Worm (Caenorhabditis elegans) whole organism, L2 larva: ENCODE results near the gene acox-1.5.

Experiments
- C34F6.9 ChIP-seq: fragments of 150-350 bp; optimal IDR thresholded peaks from 2 replicates; lab custom pipeline; 2014; ENCODE audit warnings: missing biosample characterization, missing genetic modification characterization
- F13H6.1 ChIP-seq: sonication (generic microtip); optimal IDR thresholded peaks from 2 replicates; lab custom pipeline; 2016; ENCODE audit warnings: missing genetic modification characterization, missing compliant biosample characterization
- R02D3.7 ChIP-seq: fragments of 150-350 bp; optimal IDR thresholded peaks from 2 replicates; lab custom pipeline; 2014; ENCODE audit warnings: missing biosample characterization, missing genetic modification characterization
- Y55F3AM.14 ChIP-seq: fragments of 200-800 bp; sonication (Bioruptor generic); optimal IDR thresholded peaks from 2 replicates; lab custom pipeline; 2018; ENCODE audit warnings: mild to moderate bottlenecking, missing genetic modification characterization, missing compliant biosample characterization
- ZK546.5 ChIP-seq: sonication (generic microtip); optimal IDR thresholded peaks from 2 replicates; lab custom pipeline; 2017; ENCODE audit warnings: missing biosample characterization, missing genetic modification characterization
- alr-1 ChIP-seq: fragments of 150-350 bp; optimal IDR thresholded peaks from 2 replicates; lab custom pipeline; 2014; ENCODE audit warnings: missing biosample characterization, missing genetic modification characterization
- ama-1 ChIP-seq: fragments of 150-350 bp; optimal IDR thresholded peaks from 2 replicates; lab custom pipeline; 2018; ENCODE audit warnings: inconsistent platforms
- blmp-1 ChIP-seq: sonication (generic microtip); optimal IDR thresholded peaks from 2 replicates; lab custom pipeline; 2017; ENCODE audit warnings: missing genetic modification characterization, mild to moderate bottlenecking, missing compliant biosample characterization, antibody characterized with exemption, moderate library complexity; ENCODE audit not compliant: insufficient read depth
- ceh-16 ChIP-seq: fragments of 150-350 bp; optimal IDR thresholded peaks from 2 replicates; lab custom pipeline; 2014; ENCODE audit warnings: missing biosample characterization, missing genetic modification characterization
- ceh-82 ChIP-seq: fragments of 150-350 bp; optimal IDR thresholded peaks from 2 replicates; lab custom pipeline; 2014; ENCODE audit warnings: missing biosample characterization, missing genetic modification characterization
- crh-2 ChIP-seq: sonication (generic microtip); optimal IDR thresholded peaks from 2 replicates; lab custom pipeline; 2017; ENCODE audit warnings: missing biosample characterization, missing genetic modification characterization
- dmd-4 ChIP-seq: sonication (generic microtip); optimal IDR thresholded peaks from 2 replicates; lab custom pipeline; 2017; ENCODE audit warnings: missing biosample characterization, missing genetic modification characterization
- egl-27 ChIP-seq: sonication (generic microtip); optimal IDR thresholded peaks from 3 replicates; lab custom pipeline; 2017; ENCODE audit warnings: missing biosample characterization, missing genetic modification reagents, missing genetic modification characterization
- elt-1 ChIP-seq: fragments of 150-350 bp; optimal IDR thresholded peaks from 2 replicates; lab custom pipeline; 2014; ENCODE audit warnings: missing biosample characterization, missing genetic modification characterization
- elt-3 ChIP-seq: sonication (generic microtip); optimal IDR thresholded peaks from 2 replicates; lab custom pipeline; 2017; ENCODE audit warnings: missing biosample characterization, missing genetic modification characterization
- fos-1 ChIP-seq: fragments of 150-350 bp; optimal IDR thresholded peaks from 2 replicates; lab custom pipeline; 2014; ENCODE audit warnings: missing biosample characterization, missing genetic modification characterization
- gmeb-1 ChIP-seq: fragments of 150-350 bp; optimal IDR thresholded peaks from 2 replicates; lab custom pipeline; 2014; ENCODE audit warnings: missing biosample characterization, missing genetic modification characterization
- lin-11 ChIP-seq: fragments of 150-350 bp; sonication (generic microtip); optimal IDR thresholded peaks from 2 replicates; lab custom pipeline; 2014; ENCODE audit warnings: missing biosample characterization, missing genetic modification characterization, inconsistent platforms, mixed read lengths
- lin-13 ChIP-seq: fragments of 150-350 bp; optimal IDR thresholded peaks from 2 replicates; lab custom pipeline; 2014; ENCODE audit warnings: missing biosample characterization, missing genetic modification reagents, missing genetic modification characterization
- lsy-2 ChIP-seq, 2 experiments: fragments of 150-350 bp in 1 of 2; sonication (generic microtip) in 1 of 2; optimal IDR thresholded peaks; 2 replicates each; lab custom pipeline; 2014 to 2017; ENCODE audit warnings: missing biosample characterization in 2 of 2, missing genetic modification characterization in 2 of 2
- mbf-1 ChIP-seq: sonication (generic microtip); optimal IDR thresholded peaks from 2 replicates; lab custom pipeline; 2017; ENCODE audit warnings: missing biosample characterization, missing genetic modification characterization
- nhr-11 ChIP-seq: fragments of 150-350 bp; optimal IDR thresholded peaks from 2 replicates; lab custom pipeline; 2014; ENCODE audit warnings: missing biosample characterization, missing genetic modification characterization
- nhr-12 ChIP-seq: fragments of 150-350 bp; optimal IDR thresholded peaks from 2 replicates; lab custom pipeline; 2014; ENCODE audit warnings: missing biosample characterization, missing genetic modification characterization
- nhr-129 ChIP-seq: fragments of 150-350 bp; optimal IDR thresholded peaks from 2 replicates; lab custom pipeline; 2014; ENCODE audit warnings: missing biosample characterization, missing genetic modification characterization
- nhr-21 ChIP-seq: fragments of 150-350 bp; optimal IDR thresholded peaks from 2 replicates; lab custom pipeline; 2014; ENCODE audit warnings: missing biosample characterization, missing genetic modification characterization
- nhr-23 ChIP-seq: fragments of 150-350 bp; optimal IDR thresholded peaks from 2 replicates; lab custom pipeline; 2014; ENCODE audit warnings: missing biosample characterization, missing genetic modification reagents, missing genetic modification characterization
- nhr-237 ChIP-seq: fragments of 150-350 bp; optimal IDR thresholded peaks from 2 replicates; lab custom pipeline; 2014; ENCODE audit warnings: missing biosample characterization, missing genetic modification characterization
- nhr-25 ChIP-seq: fragments of 150-350 bp; sonication (generic microtip); optimal IDR thresholded peaks from 3 replicates; lab custom pipeline; 2014; ENCODE audit warnings: missing biosample characterization, missing genetic modification characterization
- nhr-6 ChIP-seq: fragments of 150-350 bp; optimal IDR thresholded peaks from 2 replicates; lab custom pipeline; 2014; ENCODE audit warnings: missing biosample characterization, missing genetic modification characterization
- peb-1 ChIP-seq: fragments of 150-350 bp; optimal IDR thresholded peaks from 2 replicates; lab custom pipeline; 2014; ENCODE audit warnings: missing biosample characterization, missing genetic modification characterization
- sem-4 ChIP-seq: fragments of 150-350 bp; optimal IDR thresholded peaks from 2 replicates; lab custom pipeline; 2014; ENCODE audit warnings: missing biosample characterization, missing genetic modification reagents, missing genetic modification characterization
- skn-1 ChIP-seq: sonication (generic microtip); optimal IDR thresholded peaks from 2 replicates; lab custom pipeline; 2017; ENCODE audit warnings: missing biosample characterization, missing genetic modification characterization
- sma-3 ChIP-seq: sonication (generic microtip); optimal IDR thresholded peaks from 2 replicates; lab custom pipeline; 2016; ENCODE audit warnings: missing genetic modification reagents, missing genetic modification characterization, missing compliant biosample characterization
- sma-9 ChIP-seq, 2 experiments: fragments of 150-350 bp in 1 of 2; sonication (generic microtip) in 1 of 2; optimal IDR thresholded peaks; 2 replicates each; lab custom pipeline; 2014 to 2016; ENCODE audit warnings: missing genetic modification characterization in 2 of 2, mild to moderate bottlenecking in 1 of 2, missing biosample characterization in 1 of 2, missing compliant biosample characterization in 1 of 2, missing genetic modification reagents in 1 of 2, moderate library complexity in 1 of 2
- snpc-4 ChIP-seq: fragments of 150-350 bp; optimal IDR thresholded peaks from 2 replicates; lab custom pipeline; 2014; ENCODE audit warnings: missing biosample characterization, missing genetic modification characterization
- unc-39 ChIP-seq: fragments of 150-350 bp; optimal IDR thresholded peaks from 2 replicates; lab custom pipeline; 2014; ENCODE audit warnings: missing biosample characterization, missing genetic modification characterization
- ztf-1 ChIP-seq: fragments of 200-800 bp; sonication (Bioruptor generic); conservative IDR thresholded peaks from 2 replicates; pipeline ENCODE4 v1.3.6; 2022; ENCODE audit warnings: missing genetic modification characterization, missing compliant biosample characterization
- ztf-11 ChIP-seq: sonication (generic microtip); optimal IDR thresholded peaks from 2 replicates; lab custom pipeline; 2017; ENCODE audit warnings: missing biosample characterization, missing genetic modification characterization
- ztf-4 ChIP-seq: fragments of 150-350 bp; optimal IDR thresholded peaks from 2 replicates; lab custom pipeline; 2014; ENCODE audit warnings: missing biosample characterization, missing genetic modification characterization

Gene acox-1.5

DNA sequence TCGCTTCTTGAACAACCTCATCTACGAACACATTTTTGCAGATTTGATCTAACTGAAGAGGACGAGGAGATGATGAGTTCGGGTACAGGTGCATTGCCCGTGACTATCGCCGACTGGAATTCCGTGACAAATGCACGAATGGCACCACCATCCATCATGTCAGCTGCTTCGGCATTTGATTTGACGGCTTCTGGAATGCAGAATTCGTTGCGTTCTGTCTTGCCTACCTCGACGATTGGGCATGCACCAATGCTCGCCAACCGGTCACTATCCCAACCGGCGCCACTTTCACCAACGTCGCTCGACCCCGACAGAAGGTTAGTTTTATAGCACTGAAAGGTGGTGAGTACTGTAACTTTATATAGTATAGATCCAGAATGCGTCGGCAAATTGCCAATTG, 31.5 kb upstream of the acox-1.5 start:
- TF ChIP-seq fos-1 (tag; lab: Kevin White, UChicago) = no peak

DNA sequence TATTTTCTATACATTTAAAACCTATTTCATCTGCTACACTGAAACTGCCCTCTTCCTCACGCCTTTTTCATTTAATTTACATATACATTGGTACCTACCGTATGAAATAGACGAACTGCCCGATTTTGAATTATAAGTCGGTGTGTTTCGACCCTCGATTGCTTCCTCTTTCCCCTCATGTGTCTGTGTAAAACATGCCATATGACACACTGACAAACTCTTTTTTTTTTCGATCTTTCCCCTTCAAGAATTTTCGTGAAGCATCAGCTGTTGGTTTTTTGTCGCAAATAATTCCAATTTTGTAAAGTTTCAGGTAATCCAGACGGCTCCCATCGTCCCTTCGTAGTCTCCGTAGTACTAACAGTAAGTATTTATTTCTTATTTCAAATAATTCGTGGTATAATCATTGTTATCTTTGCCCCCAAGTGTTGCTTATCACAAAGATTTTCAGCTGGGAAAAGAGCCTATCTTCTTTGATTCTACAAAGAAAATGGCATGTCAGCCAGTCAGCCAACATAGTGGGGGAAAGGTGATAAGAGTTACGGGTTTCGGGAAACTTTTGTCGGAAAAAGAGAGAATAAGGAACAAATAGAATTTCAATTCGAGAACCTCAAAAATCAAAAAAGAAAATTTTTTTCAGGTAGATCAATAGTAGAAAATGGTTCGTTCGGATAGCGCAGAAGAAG, 30.0 kb upstream of the acox-1.5 start:
- TF ChIP-seq ZK546.5 (tag; lab: Kevin White, UChicago) = no peak
- TF ChIP-seq nhr-6 (tag; lab: Kevin White, UChicago) = no peak
- no peak for TF ChIP-seq nhr-25 (tag; lab: Kevin White, UChicago)
- TF ChIP-seq sma-3 = no peak
- TF ChIP-seq unc-39 (tag; lab: Kevin White, UChicago) = no peak
- TF ChIP-seq nhr-11 (tag; lab: Kevin White, UChicago) = no peak
- TF ChIP-seq sma-9 (GFP tag; optimal IDR thresholded peaks at IDR 0.05; lab: Kevin White, UChicago) = peak; percentile 29
- no peak for TF ChIP-seq sma-9 (tag; optimal IDR thresholded peaks at IDR 0.05; lab: Kevin White, UChicago)
- peak; percentile 87 for TF ChIP-seq fos-1 (tag; lab: Kevin White, UChicago)
- TF ChIP-seq nhr-23 = no peak
- TF ChIP-seq C34F6.9 (tag; lab: Kevin White, UChicago) = no peak
- TF ChIP-seq elt-1 (tag; lab: Kevin White, UChicago) = no peak
- no peak for TF ChIP-seq dmd-4 (tag; lab: Kevin White, UChicago)
- no peak for TF ChIP-seq ceh-82 (tag; lab: Kevin White, UChicago)
- no peak for TF ChIP-seq R02D3.7 (tag; lab: Kevin White, UChicago)
- TF ChIP-seq F13H6.1 (tag; lab: Kevin White, UChicago) = peak; percentile 25
- TF ChIP-seq nhr-21 (tag; lab: Kevin White, UChicago) = no peak
- TF ChIP-seq crh-2 (tag; lab: Kevin White, UChicago) = peak; percentile 27
- no peak for TF ChIP-seq peb-1
- peak; percentile 25 for TF ChIP-seq nhr-129 (tag; lab: Kevin White, UChicago)
- no peak for TF ChIP-seq ztf-11 (tag; lab: Kevin White, UChicago)
- TF ChIP-seq egl-27 = no peak
- TF ChIP-seq Y55F3AM.14 (GFP tag; lab: Kevin White, UChicago) = no peak

DNA sequence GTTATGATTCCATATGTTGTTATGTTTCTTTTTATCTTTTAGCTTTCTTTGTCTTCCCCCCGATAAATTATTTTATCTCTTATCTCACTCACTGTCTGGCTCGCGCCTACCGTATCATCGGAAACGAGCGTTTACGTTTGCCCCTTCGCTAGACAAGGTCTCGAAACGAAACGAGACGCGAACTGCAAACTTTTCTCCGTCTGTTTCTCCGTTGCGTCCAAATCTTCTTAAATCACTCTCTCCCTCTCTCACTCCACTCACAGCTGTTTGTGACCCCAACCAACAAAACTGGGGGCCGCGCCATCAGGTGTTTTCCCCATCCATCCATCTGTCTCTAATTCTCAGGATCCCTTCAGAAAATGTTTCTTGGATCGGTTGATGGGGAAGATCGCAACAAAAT, 28.2 kb upstream of the acox-1.5 start:
- TF ChIP-seq Y55F3AM.14 (GFP tag; lab: Kevin White, UChicago) (no peak), lin-13 (GFP tag; lab: Kevin White, UChicago) (no peak), F13H6.1 (tag; lab: Kevin White, UChicago) (peak; percentile 82), crh-2 (tag; lab: Kevin White, UChicago) (no peak), fos-1 (tag; lab: Kevin White, UChicago) (peak; percentile 54), nhr-237 (no peak), egl-27 (peak; percentile 38), lsy-2 (tag; optimal IDR thresholded peaks at IDR 0.05; lab: Kevin White, UChicago) (peak in 1 of 2 experiments; percentile 22), sma-9 (GFP tag; optimal IDR thresholded peaks at IDR 0.05; lab: Kevin White, UChicago) (peak; percentile 81), sma-9 (tag; optimal IDR thresholded peaks at IDR 0.05; lab: Kevin White, UChicago) (no peak), nhr-25 (tag; lab: Kevin White, UChicago) (no peak), nhr-21 (tag; lab: Kevin White, UChicago) (peak; percentile 4), ama-1 (lab: Kevin White, UChicago) (peak; percentile 1), blmp-1 (tag; lab: Kevin White, UChicago) (peak; percentile 26), C34F6.9 (tag; lab: Kevin White, UChicago) (peak; percentile 30), nhr-129 (tag; lab: Kevin White, UChicago) (peak; percentile 78)

DNA sequence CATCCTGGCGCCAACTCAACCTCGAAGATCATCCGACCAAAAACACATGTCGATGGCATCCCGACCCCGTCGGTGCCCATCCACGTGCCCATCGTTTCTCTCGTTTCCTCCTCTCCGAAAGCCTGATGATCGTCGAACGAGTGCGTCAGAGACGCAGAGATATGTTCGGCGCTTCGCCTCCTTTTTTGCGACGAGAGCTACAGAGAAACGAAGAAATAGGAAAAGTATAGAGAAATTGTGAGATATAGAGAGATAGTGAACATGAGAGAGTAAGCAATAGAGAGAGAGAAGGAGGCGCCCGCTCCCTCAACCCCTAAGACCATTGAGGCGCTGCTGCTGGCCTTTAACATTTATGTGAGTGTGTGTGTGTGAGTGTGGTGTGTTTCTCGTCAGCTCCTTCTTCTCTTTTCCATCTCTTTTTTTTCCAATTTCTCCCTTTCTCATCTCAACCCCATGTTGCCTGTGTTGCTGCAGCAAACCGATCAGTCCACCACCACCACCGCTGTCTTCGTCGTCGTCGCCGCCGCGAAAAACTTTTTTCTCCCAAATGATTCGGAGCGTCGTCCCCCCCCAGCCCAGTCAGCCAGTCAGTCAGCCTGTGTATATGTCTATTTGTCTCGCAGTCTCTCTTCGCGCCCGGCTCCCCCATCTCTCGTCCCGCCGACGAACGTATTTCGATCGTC, 27.2 kb upstream of the acox-1.5 start, which contains the start of gene hlh-11:
hlh-11 (plus strand) TSS at position 633 of the 683 bp plus-strand sequence.
- TF ChIP-seq ZK546.5 (tag; lab: Kevin White, UChicago) (no peak), peb-1 (peak; percentile 15), nhr-11 (tag; lab: Kevin White, UChicago) (no peak), lin-13 (GFP tag; lab: Kevin White, UChicago) (peak; percentile 80), nhr-21 (tag; lab: Kevin White, UChicago) (peak; percentile 91), ceh-82 (tag; lab: Kevin White, UChicago) (no peak), F13H6.1 (tag; lab: Kevin White, UChicago) (peak; percentile 99), gmeb-1 (tag; lab: Kevin White, UChicago) (peak; percentile 36), ceh-16 (tag; lab: Kevin White, UChicago) (peak; percentile 79), sem-4 (peak; percentile 94), snpc-4 (tag; lab: Kevin White, UChicago) (peak; percentile 70), ztf-1 (GFP tag; lab: Robert Waterston, UW) (no peak), lsy-2 (tag; optimal IDR thresholded peaks at IDR 0.05; lab: Kevin White, UChicago) (peak; percentile 68 to 88), crh-2 (tag; lab: Kevin White, UChicago) (peak; percentile 91), Y55F3AM.14 (GFP tag; lab: Kevin White, UChicago) (peak; percentile 85), C34F6.9 (tag; lab: Kevin White, UChicago) (peak; percentile 97), egl-27 (peak; percentile 78), ztf-4 (tag; lab: Kevin White, UChicago) (peak; percentile 65), dmd-4 (tag; lab: Kevin White, UChicago) (no peak), elt-3 (tag; lab: Kevin White, UChicago) (no peak), blmp-1 (tag; lab: Kevin White, UChicago) (peak; percentile 51), unc-39 (tag; lab: Kevin White, UChicago) (no peak), mbf-1 (tag; lab: Kevin White, UChicago) (no peak), skn-1 (tag; lab: Kevin White, UChicago) (peak; percentile 50), nhr-12 (tag; lab: Kevin White, UChicago) (peak; percentile 26), ztf-11 (tag; lab: Kevin White, UChicago) (peak; percentile 53), R02D3.7 (tag; lab: Kevin White, UChicago) (no peak), nhr-25 (tag; lab: Kevin White, UChicago) (peak; percentile 93), lin-11 (peak; percentile 67), alr-1 (tag; lab: Kevin White, UChicago) (no peak), fos-1 (tag; lab: Kevin White, UChicago) (peak; percentile 92)
